Worm (Caenorhabditis elegans): ENCODE results near the gene nuaf-1.

DNA sequence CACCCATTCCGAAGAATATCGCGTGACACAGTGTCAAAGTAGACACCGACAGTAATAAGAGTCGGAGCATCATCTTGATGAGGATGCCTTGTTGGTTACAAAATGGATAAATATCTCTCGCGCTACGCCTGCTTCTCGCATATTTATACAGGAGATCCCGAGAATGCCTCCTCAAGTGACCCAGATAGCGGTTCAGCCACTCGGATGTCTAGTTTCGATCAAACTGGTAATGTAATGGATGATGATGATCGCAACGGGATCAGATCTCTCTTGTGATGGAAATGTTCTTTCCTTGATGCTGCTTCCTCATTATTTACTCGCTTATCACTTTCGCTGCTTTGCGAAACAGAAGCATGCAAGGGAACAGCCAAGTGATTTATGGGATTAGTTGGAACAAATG lies 4.6 kb downstream of the nuaf-1 start, which contains the start of gene grl-17:
- no peak for TF ChIP-seq dmd-4 (tag; optimal IDR thresholded peaks at IDR 0.05)
- no peak for TF ChIP-seq snpc-4 (tag; optimal IDR thresholded peaks at IDR 0.05)
- TF ChIP-seq lin-39 (tag; optimal IDR thresholded peaks at IDR 0.05) = no peak
- TF ChIP-seq nhr-77 (tag; optimal IDR thresholded peaks at IDR 0.05) = no peak
- TF ChIP-seq sma-3 (GFP tag; optimal IDR thresholded peaks at IDR 0.05) = no peak
- TF ChIP-seq unc-62 (GFP tag; optimal IDR thresholded peaks at IDR 0.05) = no peak
- TF ChIP-seq nhr-11 (tag; optimal IDR thresholded peaks at IDR 0.05) = no peak
- TF ChIP-seq nhr-12 (tag; optimal IDR thresholded peaks at IDR 0.05) = no peak
- TF ChIP-seq ama-1 (optimal IDR thresholded peaks at IDR 0.05) = no peak
